Worm (Caenorhabditis elegans) whole organism, L4/young adult: ENCODE measurements around the gene ZK1098.9.

ENCODE experiments used
- W03F9.2 ChIP-seq: fragments of 150-350 bp; optimal IDR thresholded peaks from 2 replicates; lab custom pipeline; 2014; ENCODE audit warnings: missing biosample characterization, missing genetic modification characterization
- dao-5 ChIP-seq: sonication (generic microtip); optimal IDR thresholded peaks from 2 replicates; lab custom pipeline; 2016; ENCODE audit warnings: missing genotype, missing genetic modification characterization, moderate library complexity, missing compliant biosample characterization
- him-1 ChIP-seq: sonication (generic microtip); optimal IDR thresholded peaks from 2 replicates; lab custom pipeline; 2016; ENCODE audit warnings: missing genotype, missing genetic modification reagents, missing genetic modification characterization, missing compliant biosample characterization

ZK1098.9 gene

ce11 chrIII:9544125-9544524 lies at the start of gene ZK1098.9:
TSS of gene ZK1098.9 (plus strand) at chrIII:9544425.
- no peak for TF ChIP-seq W03F9.2 (tag; lab: Kevin White, UChicago)
- TF ChIP-seq dao-5 (tag; lab: Kevin White, UChicago): no peak
- no peak for TF ChIP-seq him-1 (tag; lab: Kevin White, UChicago)

ce11 chrIII:9496083-9496482 lies 48.1 kb upstream of the ZK1098.9 start:
- TF ChIP-seq him-1 (tag; lab: Kevin White, UChicago): no peak

- TF ChIP-seq W03F9.2 (tag; lab: Kevin White, UChicago) (no peak), dao-5 (tag; lab: Kevin White, UChicago) (no peak), him-1 (tag; lab: Kevin White, UChicago) (no peak)
Observed at ce11 chrIII:9497412-9497811, 46.8 kb upstream of the ZK1098.9 start.

ce11 chrIII:9500267-9500666 lies 44.0 kb upstream of the ZK1098.9 start, which contains the start of gene sod-4:
TSS of gene sod-4 (minus strand) at chrIII:9500375.
- no peak for TF ChIP-seq dao-5 (tag; lab: Kevin White, UChicago)
- TF ChIP-seq W03F9.2 (tag; lab: Kevin White, UChicago): no peak
- TF ChIP-seq him-1 (tag; lab: Kevin White, UChicago): no peak

ce11 chrIII:9501072-9501471 lies 43.2 kb upstream of the ZK1098.9 start:
- no peak for TF ChIP-seq him-1 (tag; lab: Kevin White, UChicago)
- TF ChIP-seq dao-5 (tag; lab: Kevin White, UChicago): no peak
- TF ChIP-seq W03F9.2 (tag; lab: Kevin White, UChicago): no peak

ce11 chrIII:9502155-9502714 lies 42.0 kb upstream of the ZK1098.9 start:
- no peak for TF ChIP-seq him-1 (tag; lab: Kevin White, UChicago)
- TF ChIP-seq dao-5 (tag; lab: Kevin White, UChicago): no peak
- TF ChIP-seq W03F9.2 (tag; lab: Kevin White, UChicago): no peak

ce11 chrIII:9504347-9504746 lies 39.9 kb upstream of the ZK1098.9 start:
- TF ChIP-seq dao-5 (tag; lab: Kevin White, UChicago) (no peak), him-1 (tag; lab: Kevin White, UChicago) (no peak), W03F9.2 (tag; lab: Kevin White, UChicago) (no peak)

- TF ChIP-seq W03F9.2 (tag; lab: Kevin White, UChicago): peak; percentile 29
- TF ChIP-seq him-1 (tag; lab: Kevin White, UChicago): no peak
Observed at ce11 chrIII:9507799-9508198, 36.4 kb upstream of the ZK1098.9 start, which contains the start of gene vha-14. TSS of gene vha-14 (plus strand) at chrIII:9508100.

- TF ChIP-seq W03F9.2 (tag; lab: Kevin White, UChicago): no peak
- no peak for TF ChIP-seq him-1 (tag; lab: Kevin White, UChicago)
- peak; percentile 46 for TF ChIP-seq dao-5 (tag; lab: Kevin White, UChicago)
Observed at ce11 chrIII:9509764-9510370, 34.4 kb upstream of the ZK1098.9 start.

ce11 chrIII:9511055-9511520 lies 33.1 kb upstream of the ZK1098.9 start, which contains the start of gene F55H2.5:
TSS of gene F55H2.5 (plus strand) at chrIII:9511470.
- TF ChIP-seq dao-5 (tag; lab: Kevin White, UChicago) (no peak), W03F9.2 (tag; lab: Kevin White, UChicago) (no peak)

ce11 chrIII:9511660-9512059 lies 32.6 kb upstream of the ZK1098.9 start:
- TF ChIP-seq dao-5 (tag; lab: Kevin White, UChicago): no peak
- no peak for TF ChIP-seq him-1 (tag; lab: Kevin White, UChicago)
- TF ChIP-seq W03F9.2 (tag; lab: Kevin White, UChicago): no peak

- TF ChIP-seq dao-5 (tag; lab: Kevin White, UChicago): no peak
- TF ChIP-seq him-1 (tag; lab: Kevin White, UChicago): no peak
- no peak for TF ChIP-seq W03F9.2 (tag; lab: Kevin White, UChicago)
Observed at ce11 chrIII:9513006-9513405, 31.2 kb upstream of the ZK1098.9 start.

- no peak for TF ChIP-seq W03F9.2 (tag; lab: Kevin White, UChicago)
- TF ChIP-seq dao-5 (tag; lab: Kevin White, UChicago): no peak
- TF ChIP-seq him-1 (tag; lab: Kevin White, UChicago): no peak
Observed at ce11 chrIII:9513569-9513968, 30.7 kb upstream of the ZK1098.9 start, which contains the start of gene F55H2.8. TSS of gene F55H2.8 (plus strand) at chrIII:9513869.

- TF ChIP-seq dao-5 (tag; lab: Kevin White, UChicago) (no peak), him-1 (tag; lab: Kevin White, UChicago) (no peak), W03F9.2 (tag; lab: Kevin White, UChicago) (no peak)
Observed at ce11 chrIII:9516148-9516547, 28.1 kb upstream of the ZK1098.9 start, which contains the start of gene F55H2.7. TSS of gene F55H2.7 (minus strand) at chrIII:9516248.
